Worm (Caenorhabditis elegans) whole organism, L2 larva: Measurements from ENCODE around the gene iff-2.

ENCODE experiments used
- F13H6.1 ChIP-seq: sonication (generic microtip); optimal IDR thresholded peaks from 2 replicates; lab custom pipeline; 2016; ENCODE audit warnings: missing genetic modification characterization, missing compliant biosample characterization
- aly-2 ChIP-seq: fragments of 150-350 bp; optimal IDR thresholded peaks from 2 replicates; lab custom pipeline; 2014; ENCODE audit warnings: missing biosample characterization, missing genetic modification characterization
- ama-1 ChIP-seq: fragments of 150-350 bp; optimal IDR thresholded peaks from 2 replicates; lab custom pipeline; 2018; ENCODE audit warnings: inconsistent platforms
- ceh-16 ChIP-seq: fragments of 150-350 bp; optimal IDR thresholded peaks from 2 replicates; lab custom pipeline; 2014; ENCODE audit warnings: missing biosample characterization, missing genetic modification characterization
- ceh-82 ChIP-seq: fragments of 150-350 bp; optimal IDR thresholded peaks from 2 replicates; lab custom pipeline; 2014; ENCODE audit warnings: missing biosample characterization, missing genetic modification characterization
- dmd-4 ChIP-seq: sonication (generic microtip); optimal IDR thresholded peaks from 2 replicates; lab custom pipeline; 2017; ENCODE audit warnings: missing biosample characterization, missing genetic modification characterization
- elt-3 ChIP-seq: sonication (generic microtip); optimal IDR thresholded peaks from 2 replicates; lab custom pipeline; 2017; ENCODE audit warnings: missing biosample characterization, missing genetic modification characterization
- fos-1 ChIP-seq: fragments of 150-350 bp; optimal IDR thresholded peaks from 2 replicates; lab custom pipeline; 2014; ENCODE audit warnings: missing biosample characterization, missing genetic modification characterization
- nhr-129 ChIP-seq: fragments of 150-350 bp; optimal IDR thresholded peaks from 2 replicates; lab custom pipeline; 2014; ENCODE audit warnings: missing biosample characterization, missing genetic modification characterization
- nhr-237 ChIP-seq: fragments of 150-350 bp; optimal IDR thresholded peaks from 2 replicates; lab custom pipeline; 2014; ENCODE audit warnings: missing biosample characterization, missing genetic modification characterization
- nhr-6 ChIP-seq: fragments of 150-350 bp; optimal IDR thresholded peaks from 2 replicates; lab custom pipeline; 2014; ENCODE audit warnings: missing biosample characterization, missing genetic modification characterization
- skn-1 ChIP-seq: sonication (generic microtip); optimal IDR thresholded peaks from 2 replicates; lab custom pipeline; 2017; ENCODE audit warnings: missing biosample characterization, missing genetic modification characterization
- unc-62 ChIP-seq: fragments of 150-350 bp; optimal IDR thresholded peaks from 2 replicates; lab custom pipeline; 2014; ENCODE audit warnings: missing biosample characterization, missing genetic modification reagents, missing genetic modification characterization
- zag-1 ChIP-seq: fragments of 150-350 bp; optimal IDR thresholded peaks from 2 replicates; lab custom pipeline; 2014; ENCODE audit warnings: missing biosample characterization, missing genetic modification characterization

DNA sequence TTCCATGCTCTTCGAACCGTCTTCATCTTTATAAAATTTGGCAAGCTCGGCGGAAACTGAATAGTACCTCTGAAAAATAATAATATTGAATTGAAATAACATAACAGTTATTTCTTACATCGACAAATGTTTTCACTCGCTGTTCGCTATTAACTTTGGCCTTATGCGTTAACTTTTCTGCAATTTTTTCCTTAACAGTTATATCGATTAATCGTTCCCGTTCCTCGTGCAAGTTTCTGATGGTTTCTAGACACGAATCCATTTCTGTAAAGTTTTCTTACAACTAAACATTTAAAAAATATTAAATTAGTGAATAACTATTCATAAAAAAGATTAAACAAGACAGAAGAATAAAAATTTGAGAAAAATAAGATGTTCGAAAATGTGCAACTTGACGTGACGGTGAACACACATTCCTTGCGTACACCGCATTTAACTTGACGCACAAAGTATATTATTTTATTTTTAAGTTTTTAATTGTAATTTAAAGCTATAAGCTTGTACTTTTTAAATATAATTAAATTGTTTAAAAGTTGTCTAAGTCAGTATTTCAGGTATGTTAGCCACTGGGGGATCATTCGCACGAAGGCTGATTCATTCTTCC lies 35.9 kb downstream of the iff-2 start, which contains the start of the genes prp-9 and mrps-18B:
- no peak for TF ChIP-seq elt-3
- TF ChIP-seq nhr-129 (tag; lab: Kevin White, UChicago) = no peak
- TF ChIP-seq unc-62 (GFP tag; lab: Kevin White, UChicago) = no peak
- TF ChIP-seq fos-1 (tag; lab: Kevin White, UChicago) = no peak
- no peak for TF ChIP-seq ceh-16 (tag; lab: Kevin White, UChicago)
- TF ChIP-seq nhr-6 (tag; lab: Kevin White, UChicago) = no peak
- no peak for TF ChIP-seq ceh-82
- TF ChIP-seq skn-1 (tag; lab: Kevin White, UChicago) = no peak
- no peak for TF ChIP-seq dmd-4 (tag; lab: Kevin White, UChicago)
- TF ChIP-seq F13H6.1 (tag; lab: Kevin White, UChicago) = peak; percentile 34
- TF ChIP-seq ama-1 (lab: Kevin White, UChicago) = no peak
- TF ChIP-seq nhr-237 = no peak
- TF ChIP-seq aly-2 (tag; lab: Kevin White, UChicago) = no peak
- TF ChIP-seq zag-1 (tag; lab: Kevin White, UChicago) = no peak
